Worm (Caenorhabditis elegans): ENCODE data around the gene alh-8.

alh-8 gene

ce11 chrII:11747889-11748288 lies 19.0 kb downstream of the alh-8 start (continued):
- peak; percentile 24 to 95 for TF ChIP-seq lsy-2 (tag; optimal IDR thresholded peaks at IDR 0.05)

DNA sequence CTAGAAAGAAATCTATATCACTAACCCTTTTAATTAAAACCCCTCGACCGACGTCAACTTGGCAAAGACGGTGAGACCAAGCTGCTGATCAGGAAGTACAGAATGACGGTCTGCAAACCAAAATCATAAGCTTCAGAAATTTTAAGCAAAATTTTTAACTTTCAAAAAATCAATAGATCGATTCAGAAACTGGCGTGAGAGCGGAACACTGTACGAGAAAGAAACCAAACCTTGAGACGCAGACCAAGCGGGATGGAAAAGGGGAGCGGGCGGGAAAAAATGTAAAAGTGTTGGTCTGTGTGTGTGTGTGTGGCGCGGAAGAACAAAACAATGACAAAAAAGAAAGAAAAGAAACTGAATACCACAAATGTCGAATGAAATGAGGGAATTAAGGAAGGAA lies 19.6 kb downstream of the alh-8 start, which contains the start of the genes F44E5.17 and gpb-1:
Gene F44E5.17 (minus strand): TSS at position 101 of the 400 bp plus-strand sequence.
Gene gpb-1 (minus strand): TSS at position 118 of the 400 bp plus-strand sequence.
- TF ChIP-seq dve-1 (tag; optimal IDR thresholded peaks at IDR 0.05; ENCODE audit: insufficient read depth) (peak; percentile 22), ceh-28 (tag; optimal IDR thresholded peaks at IDR 0.05) (peak; percentile 2), pha-4 (GFP tag; IDR thresholded peaks at IDR 0.05) (0 out of 2 replicates have a peak, but pooled peaks have one; percentile 23), pha-4 (tag; optimal IDR thresholded peaks at IDR 0.05) (no peak), mep-1 (tag; optimal IDR thresholded peaks at IDR 0.05) (peak; percentile 20), unc-62 (GFP tag; optimal IDR thresholded peaks at IDR 0.05 in 1 of 2) (no peak), unc-62 (tag; optimal IDR thresholded peaks at IDR 0.05) (no peak)

- TF ChIP-seq hlh-11 (tag; optimal IDR thresholded peaks at IDR 0.05) (peak; percentile 96), mep-1 (tag; optimal IDR thresholded peaks at IDR 0.05) (peak; percentile 90), nhr-11 (tag; optimal IDR thresholded peaks at IDR 0.05) (peak; percentile 62), duxl-1 (tag; optimal IDR thresholded peaks at IDR 0.05; ENCODE audit: poor library complexity) (no peak), set-16 (GFP tag; IDR thresholded peaks at IDR 0.05) (peak; percentile 100), lin-38 (GFP tag; IDR thresholded peaks at IDR 0.05) (peak; percentile 61), fos-1 (tag; optimal IDR thresholded peaks at IDR 0.05) (no peak), F26F4.8 (GFP tag; conservative IDR thresholded peaks at IDR 0.05) (no peak), T26A8.4 (GFP tag; IDR thresholded peaks at IDR 0.05) (peak; percentile 71), spr-3 (GFP tag; optimal IDR thresholded peaks at IDR 0.05) (peak; percentile 79), madf-9 (GFP tag; conservative IDR thresholded peaks at IDR 0.05) (peak; percentile 73; the same call in 1 of the 2 replicates), ama-1 (optimal IDR thresholded peaks at IDR 0.05) (no peak), nhr-41 (GFP tag; IDR thresholded peaks at IDR 0.05) (peak; percentile 55; the same call in 1 of the 2 replicates), zip-2 (tag; optimal IDR thresholded peaks at IDR 0.05) (peak; percentile 55), snpc-1.2 (GFP tag; IDR thresholded peaks at IDR 0.05) (0 out of 2 replicates have a peak, but pooled peaks have one; percentile 49), ceh-62 (tag; optimal IDR thresholded peaks at IDR 0.05) (no peak), lsy-2 (tag; optimal IDR thresholded peaks at IDR 0.05) (peak; percentile 66 to 67), dmd-9 (GFP tag; IDR thresholded peaks at IDR 0.05) (no peak), dve-1 (tag; optimal IDR thresholded peaks at IDR 0.05; ENCODE audit: insufficient read depth) (peak; percentile 57), Y105C5A.15 (GFP tag; IDR thresholded peaks at IDR 0.05) (no peak), nhr-102 (tag; optimal IDR thresholded peaks at IDR 0.05) (peak; percentile 67), Y75B8A.6 (GFP tag; IDR thresholded peaks at IDR 0.05) (no peak), F10B5.3 (tag; optimal IDR thresholded peaks at IDR 0.05) (peak; percentile 67), R02D3.7 (tag; optimal IDR thresholded peaks at IDR 0.05) (no peak), nhr-10 (tag; optimal IDR thresholded peaks at IDR 0.05) (peak; percentile 2), nhr-42 (GFP tag; IDR thresholded peaks at IDR 0.05) (peak; percentile 49; the same call in 1 of the 2 replicates), daf-19 (GFP tag; conservative IDR thresholded peaks at IDR 0.05) (no peak), lim-7 (GFP tag; IDR thresholded peaks at IDR 0.05) (no peak), ztf-7 (tag; optimal IDR thresholded peaks at IDR 0.05) (no peak), sdz-12 (GFP tag; optimal IDR thresholded peaks at IDR 0.05) (no peak), F49E8.2 (tag; optimal IDR thresholded peaks at IDR 0.05; ENCODE audit: borderline replicate concordance) (no peak), attf-4 (tag; optimal IDR thresholded peaks at IDR 0.05) (peak; percentile 8), lin-1 (GFP tag; IDR thresholded peaks at IDR 0.05) (peak; percentile 24; the same call in 1 of the 2 replicates), zip-11 (GFP tag; IDR thresholded peaks at IDR 0.05) (no peak), nhr-6 (tag; optimal IDR thresholded peaks at IDR 0.05) (peak; percentile 68), ZK337.2 (GFP tag; IDR thresholded peaks at IDR 0.05) (no peak), lin-15B (tag; optimal IDR thresholded peaks at IDR 0.05) (peak; percentile 6), cey-2 (tag; optimal IDR thresholded peaks at IDR 0.05; ENCODE audit: borderline replicate concordance, insufficient read depth) (no peak), unc-130 (GFP tag; optimal IDR thresholded peaks at IDR 0.05) (no peak), tag-97 (GFP tag; IDR thresholded peaks at IDR 0.05) (no peak), daf-8 (GFP tag; IDR thresholded peaks at IDR 0.05) (no peak), pha-4 (GFP tag; IDR thresholded peaks at IDR 0.05) (peak; percentile 67), pha-4 (tag; optimal IDR thresholded peaks at IDR 0.05) (no peak)
Observed at ce11 chrII:11749490-11750172, 20.8 kb downstream of the alh-8 start.

Data from whole organism, L4 larva.